Worm (Caenorhabditis elegans) whole organism, L3 larva: ENCODE measurements around the gene egl-47.

ENCODE experiments used
- aly-2 ChIP-seq: fragments of 150-350 bp; optimal IDR thresholded peaks from 2 replicates; lab custom pipeline; 2014; ENCODE audit warnings: missing biosample characterization, missing genetic modification characterization
- ceh-16 ChIP-seq: sonication (generic microtip); optimal IDR thresholded peaks from 2 replicates; lab custom pipeline; 2017; ENCODE audit warnings: missing biosample characterization, missing genetic modification characterization
- ceh-28 ChIP-seq: fragments of 150-350 bp; optimal IDR thresholded peaks from 2 replicates; lab custom pipeline; 2014; ENCODE audit warnings: missing biosample characterization, missing genetic modification reagents, missing genetic modification characterization
- ceh-82 ChIP-seq: fragments of 150-350 bp; optimal IDR thresholded peaks from 2 replicates; lab custom pipeline; 2014; ENCODE audit warnings: missing biosample characterization, missing genetic modification characterization
- daf-12 ChIP-seq: fragments of 150-350 bp; optimal IDR thresholded peaks from 2 replicates; lab custom pipeline; 2014; ENCODE audit warnings: missing biosample characterization, missing genetic modification reagents, missing genetic modification characterization
- elt-2 ChIP-seq: sonication (generic microtip); optimal IDR thresholded peaks from 2 replicates; lab custom pipeline; 2016; ENCODE audit warnings: missing genetic modification reagents, mild to moderate bottlenecking, missing genetic modification characterization, missing compliant biosample characterization
- elt-3 ChIP-seq, 3 experiments: fragments of 150-350 bp in 1 of 3; sonication (generic microtip) in 2 of 3; optimal IDR thresholded peaks; 2 replicates in 2 of 3; 4 replicates in 1 of 3; lab custom pipeline; 2014 to 2017; ENCODE audit warnings: missing biosample characterization in 3 of 3, missing genetic modification characterization in 3 of 3
- fkh-10 ChIP-seq: sonication (generic microtip); optimal IDR thresholded peaks from 2 replicates; lab custom pipeline; 2017; ENCODE audit warnings: missing biosample characterization, missing genetic modification reagents, missing genetic modification characterization
- hmg-11 ChIP-seq: sonication (generic microtip); optimal IDR thresholded peaks from 2 replicates; lab custom pipeline; 2016; ENCODE audit warnings: missing genetic modification characterization, missing compliant biosample characterization
- jun-1 ChIP-seq: fragments of 150-350 bp; optimal IDR thresholded peaks from 2 replicates; lab custom pipeline; 2014; ENCODE audit warnings: missing biosample characterization, missing genetic modification reagents, missing genetic modification characterization
- lin-15B ChIP-seq: fragments of 150-350 bp; optimal IDR thresholded peaks from 2 replicates; lab custom pipeline; 2014; ENCODE audit warnings: missing biosample characterization, missing genetic modification characterization
- lsy-12 ChIP-seq: sonication (generic microtip); optimal IDR thresholded peaks from 2 replicates; lab custom pipeline; 2016; ENCODE audit warnings: mild to moderate bottlenecking, missing genetic modification characterization, missing compliant biosample characterization
- mml-1 ChIP-seq: fragments of 150-350 bp; sonication (generic microtip); optimal IDR thresholded peaks from 3 replicates; lab custom pipeline; 2014; ENCODE audit warnings: missing biosample characterization, missing genetic modification characterization
- nhr-23 ChIP-seq: fragments of 150-350 bp; optimal IDR thresholded peaks from 2 replicates; lab custom pipeline; 2014; ENCODE audit warnings: missing biosample characterization, missing genetic modification reagents, missing genetic modification characterization
- nhr-43 ChIP-seq: sonication (generic microtip); optimal IDR thresholded peaks from 2 replicates; lab custom pipeline; 2016; ENCODE audit warnings: mild to moderate bottlenecking, missing genetic modification characterization, missing compliant biosample characterization; ENCODE audit not compliant: poor library complexity, severe bottlenecking
- nhr-77 ChIP-seq: fragments of 150-350 bp; optimal IDR thresholded peaks from 2 replicates; lab custom pipeline; 2014; ENCODE audit warnings: missing biosample characterization, missing genetic modification characterization
- pqm-1 ChIP-seq: fragments of 150-350 bp; optimal IDR thresholded peaks from 2 replicates; lab custom pipeline; 2017; ENCODE audit warnings: missing biosample characterization, missing genetic modification characterization, inconsistent platforms
- snpc-4 ChIP-seq: fragments of 150-350 bp; optimal IDR thresholded peaks from 2 replicates; lab custom pipeline; 2014; ENCODE audit warnings: missing biosample characterization, missing genetic modification characterization
- zag-1 ChIP-seq: fragments of 150-350 bp; optimal IDR thresholded peaks from 2 replicates; lab custom pipeline; 2014; ENCODE audit warnings: missing biosample characterization, missing genetic modification characterization
- ztf-4 ChIP-seq: fragments of 150-350 bp; optimal IDR thresholded peaks from 2 replicates; lab custom pipeline; 2014; ENCODE audit warnings: missing biosample characterization, missing genetic modification characterization

egl-47 gene

DNA sequence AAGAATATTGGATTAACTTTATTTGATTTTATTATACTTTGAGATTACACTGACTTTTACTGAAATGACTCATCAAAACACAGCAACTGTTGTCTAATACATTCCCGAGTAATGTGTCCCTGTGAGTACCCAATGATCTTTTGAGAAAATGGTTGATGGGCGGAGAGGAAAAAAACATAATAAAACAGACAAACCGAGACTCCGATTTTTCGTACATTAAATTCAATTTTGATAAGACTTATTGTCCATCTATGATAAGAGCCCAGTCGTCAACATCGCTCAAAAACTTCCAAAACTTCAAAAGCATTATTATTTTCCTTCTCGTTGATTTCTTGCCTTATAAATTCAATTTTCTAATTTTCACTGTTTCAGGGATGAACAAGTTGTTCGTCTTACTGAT, 51.5 kb downstream of the egl-47 start, which contains the start of gene ttr-46:
TSS of gene ttr-46 (plus strand) at position 373 of the 400 bp plus-strand sequence.
- TF ChIP-seq elt-2 (tag; lab: Kevin White, UChicago): peak; percentile 68
- TF ChIP-seq pqm-1: peak; percentile 65
- no peak for TF ChIP-seq ceh-28 (tag; lab: Kevin White, UChicago)
- TF ChIP-seq daf-12 (tag; lab: Kevin White, UChicago): no peak
- no peak for TF ChIP-seq aly-2

DNA sequence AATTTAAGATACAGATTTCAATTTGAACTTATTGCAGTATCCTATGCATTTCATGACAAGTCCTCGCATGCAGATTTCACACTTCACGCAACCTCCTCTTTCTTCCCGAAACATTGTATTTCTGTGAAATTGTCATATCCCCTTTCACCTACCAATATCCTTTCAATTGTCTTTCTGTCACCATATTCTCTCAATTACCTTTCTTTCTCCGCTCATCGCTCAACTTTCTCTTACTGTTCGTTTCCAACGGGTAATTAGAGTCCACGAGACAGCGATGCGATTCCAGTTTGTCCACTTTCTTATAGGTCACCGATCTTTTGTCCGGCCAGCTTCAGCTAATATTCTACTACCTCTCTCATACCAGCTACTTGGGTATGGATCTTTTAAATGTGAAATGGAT, 53.0 kb downstream of the egl-47 start, which contains the start of gene mam-5:
TSS of gene mam-5 (plus strand) at position 304 of the 400 bp plus-strand sequence.
- TF ChIP-seq hmg-11 (tag; lab: Kevin White, UChicago) (no peak), zag-1 (tag; lab: Kevin White, UChicago) (no peak), ceh-82 (tag; lab: Kevin White, UChicago) (no peak), ztf-4 (no peak), nhr-77 (tag; lab: Kevin White, UChicago) (no peak), lin-15B (tag; lab: Kevin White, UChicago) (no peak), ceh-16 (tag; lab: Kevin White, UChicago) (no peak), jun-1 (tag; lab: Kevin White, UChicago) (no peak), mml-1 (no peak), elt-3 (tag; optimal IDR thresholded peaks at IDR 0.05; lab: Kevin White, UChicago) (no peak), snpc-4 (tag; lab: Kevin White, UChicago) (no peak), fkh-10 (GFP tag; lab: Kevin White, UChicago) (no peak), nhr-43 (no peak), lsy-12 (tag; lab: Kevin White, UChicago) (no peak), nhr-23 (tag; lab: Kevin White, UChicago) (no peak)
